Worm (Caenorhabditis elegans): ENCODE data around the gene acl-1.

DNA sequence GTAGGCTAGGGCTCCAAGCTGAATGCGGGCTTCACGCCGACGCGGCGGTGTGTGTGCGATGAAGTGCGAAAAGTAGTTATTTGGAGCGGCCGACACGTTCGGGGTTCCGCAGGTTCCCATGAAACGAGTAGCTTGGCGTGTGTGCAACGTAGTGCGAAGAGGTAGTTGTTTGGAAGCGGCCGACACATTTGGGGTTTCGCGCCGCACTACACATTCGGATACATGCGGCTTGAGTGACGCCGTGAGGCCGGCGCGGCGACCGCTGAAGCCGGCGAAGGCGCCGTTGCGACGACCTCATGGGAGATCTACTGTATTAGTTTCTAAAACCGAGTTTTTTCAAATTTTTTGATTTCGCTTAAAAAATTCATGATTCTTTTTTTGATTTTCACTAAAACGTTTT lies 51.5 kb downstream of the acl-1 start:
- TF ChIP-seq ztf-1 (GFP tag; conservative IDR thresholded peaks at IDR 0.05) (no peak), Y55F3AM.14 (GFP tag; optimal IDR thresholded peaks at IDR 0.05) (no peak), ceh-82 (tag; optimal IDR thresholded peaks at IDR 0.05) (no peak), nhr-12 (tag; optimal IDR thresholded peaks at IDR 0.05) (no peak), crh-2 (tag; optimal IDR thresholded peaks at IDR 0.05) (no peak), ama-1 (optimal IDR thresholded peaks at IDR 0.05) (no peak), ZK546.5 (tag; optimal IDR thresholded peaks at IDR 0.05) (no peak), lsy-2 (tag; optimal IDR thresholded peaks at IDR 0.05) (no peak), F13H6.1 (tag; optimal IDR thresholded peaks at IDR 0.05) (no peak)
